Worm (Caenorhabditis elegans) whole organism, mixed stage, embryonic: ENCODE measurements around the gene H29C22.1.

Source experiments
- blmp-1 ChIP-seq: fragments of 150-350 bp; optimal IDR thresholded peaks from 2 replicates; lab custom pipeline; 2014; ENCODE audit warnings: missing biosample characterization, missing genetic modification characterization
- lin-13 ChIP-seq: fragments of 150-350 bp; optimal IDR thresholded peaks from 2 replicates; lab custom pipeline; 2014; ENCODE audit warnings: missing biosample characterization, missing genetic modification characterization
- mep-1 ChIP-seq: fragments of 150-350 bp; optimal IDR thresholded peaks from 2 replicates; lab custom pipeline; 2017; ENCODE audit warnings: missing biosample characterization, missing genetic modification reagents, missing genetic modification characterization, inconsistent platforms
- unc-39 ChIP-seq: fragments of 150-350 bp; optimal IDR thresholded peaks from 2 replicates; lab custom pipeline; 2014; ENCODE audit warnings: missing biosample characterization, missing genetic modification characterization

ce11 chrX:9347380-9347979 lies 36.4 kb upstream of the H29C22.1 start, which contains the start of gene oga-1:
- TF ChIP-seq lin-13 (tag; lab: Kevin White, UChicago): peak; percentile 21
- peak; percentile 24 for TF ChIP-seq mep-1 (tag; lab: Kevin White, UChicago)
- TF ChIP-seq blmp-1 (tag; lab: Kevin White, UChicago): no peak
- no peak for TF ChIP-seq unc-39 (tag; lab: Kevin White, UChicago)
